Fruit fly (Drosophila melanogaster) whole organism, embryonic: ENCODE measurements around the gene CG33768.

Experiments
- ATbp ChIP-seq: fragments of 200-800 bp; sonication (Bioruptor generic); optimal IDR thresholded peaks from 2 replicates; lab custom pipeline; 2017; ENCODE audit warnings: missing biosample characterization, mild to moderate bottlenecking, missing genetic modification characterization, missing genetic modification reagents
- Asciz ChIP-seq: fragments of 200-800 bp; sonication (Bioruptor generic); optimal IDR thresholded peaks from 2 replicates; lab custom pipeline; 2017; ENCODE audit warnings: missing biosample characterization, mild to moderate bottlenecking, missing genetic modification characterization, missing genetic modification reagents
- CG10431 ChIP-seq: fragments of 200-800 bp; sonication (Bioruptor generic); optimal IDR thresholded peaks from 3 replicates; lab custom pipeline; 2018; ENCODE audit warnings: missing biosample characterization, mild to moderate bottlenecking, missing genetic modification characterization
- CG12219 ChIP-seq: fragments of 200-800 bp; sonication (Bioruptor generic); optimal IDR thresholded peaks from 3 replicates; lab custom pipeline; 2018; ENCODE audit warnings: missing biosample characterization, mild to moderate bottlenecking, missing genetic modification characterization
- CG14014 ChIP-seq: fragments of 200-800 bp; sonication (Bioruptor generic); IDR thresholded peaks from 2 replicates; pipeline ENCODE4 v1.3.6; 2022; ENCODE audit warnings: missing biosample characterization, missing genetic modification characterization
- CG14050 ChIP-seq: fragments of 200-800 bp; sonication (Bioruptor generic); IDR thresholded peaks from 3 replicates; pipeline ENCODE4 v1.3.6; 2022; ENCODE audit warnings: missing biosample characterization, missing genetic modification characterization
- CG15479 ChIP-seq: fragments of 200-800 bp; sonication (Bioruptor generic); optimal IDR thresholded peaks from 3 replicates; lab custom pipeline; 2019; ENCODE audit warnings: missing biosample characterization, mild to moderate bottlenecking, missing genetic modification characterization, moderate library complexity
- CG1647 ChIP-seq: fragments of 200-800 bp; sonication (Bioruptor generic); optimal IDR thresholded peaks from 3 replicates; lab custom pipeline; 2016; ENCODE audit warnings: missing biosample characterization, missing genetic modification characterization
- CG18599 ChIP-seq: fragments of 200-800 bp; sonication (Bioruptor generic); optimal IDR thresholded peaks from 3 replicates; lab custom pipeline; 2017; ENCODE audit warnings: missing biosample characterization, missing genetic modification characterization, mild to moderate bottlenecking, moderate library complexity, missing genetic modification reagents
- CG18764 ChIP-seq: fragments of 200-800 bp; sonication (Bioruptor generic); optimal IDR thresholded peaks from 3 replicates; lab custom pipeline; 2016; ENCODE audit warnings: missing biosample characterization, missing genetic modification characterization
- CG4404 ChIP-seq: fragments of 200-800 bp; sonication (Bioruptor generic); IDR thresholded peaks from 2 replicates; pipeline ENCODE4 v1.3.6; 2022; ENCODE audit warnings: missing biosample characterization, missing genetic modification characterization
- CG4707 ChIP-seq: fragments of 200-800 bp; sonication (Bioruptor generic); optimal IDR thresholded peaks from 2 replicates; lab custom pipeline; 2018; ENCODE audit warnings: missing biosample characterization, mild to moderate bottlenecking, missing genetic modification characterization, moderate library complexity
- CG4820 ChIP-seq: fragments of 200-800 bp; sonication (Bioruptor generic); optimal IDR thresholded peaks from 3 replicates; lab custom pipeline; 2016; ENCODE audit warnings: missing biosample characterization, missing genetic modification characterization
- CG6813 ChIP-seq: fragments of 200-800 bp; sonication (Bioruptor generic); optimal IDR thresholded peaks from 2 replicates; lab custom pipeline; 2017; ENCODE audit warnings: missing biosample characterization, missing genetic modification characterization, mild to moderate bottlenecking, moderate library complexity, missing genetic modification reagents
- CG8089 ChIP-seq: fragments of 200-800 bp; sonication (Bioruptor generic); optimal IDR thresholded peaks from 3 replicates; lab custom pipeline; 2016; ENCODE audit warnings: missing biosample characterization, missing genetic modification characterization
- CG9215 ChIP-seq: fragments of 200-800 bp; sonication (Bioruptor generic); IDR thresholded peaks from 2 replicates; pipeline ENCODE4 v1.3.6; 2022; ENCODE audit warnings: missing biosample characterization, missing genetic modification characterization
- CG9609 ChIP-seq: fragments of 200-800 bp; sonication (Bioruptor generic); optimal IDR thresholded peaks from 3 replicates; lab custom pipeline; 2016; ENCODE audit warnings: missing biosample characterization, missing genetic modification characterization
- CG9876 ChIP-seq: fragments of 200-800 bp; sonication (Bioruptor generic); optimal IDR thresholded peaks from 2 replicates; lab custom pipeline; 2016; ENCODE audit warnings: missing biosample characterization, missing genetic modification characterization
- D ChIP-seq, 2 experiments: fragments of 200-800 bp in 1 of 2; fragments of >200 bp in 1 of 2; sonication (Bioruptor generic) in 1 of 2; optimal IDR thresholded peaks; 2 replicates in 1 of 2; 3 replicates in 1 of 2; lab custom pipeline; 2017; ENCODE audit warnings: mild to moderate bottlenecking in 1 of 2, missing biosample characterization in 1 of 2, missing genetic modification characterization in 1 of 2, missing genetic modification reagents in 1 of 2
- Deaf1 ChIP-seq: fragments of 200-800 bp; optimal IDR thresholded peaks from 3 replicates; lab custom pipeline; 2019; ENCODE audit warnings: missing biosample characterization, mild to moderate bottlenecking, missing genetic modification characterization, moderate library complexity
- GATAe ChIP-seq: fragments of 200-800 bp; sonication (Bioruptor generic); conservative IDR thresholded peaks from 2 replicates; pipeline ENCODE4 v1.3.6; 2022; ENCODE audit warnings: missing biosample characterization, missing genetic modification characterization
- Hmr ChIP-seq: fragments of 200-800 bp; sonication (Bioruptor generic); optimal IDR thresholded peaks from 3 replicates; lab custom pipeline; 2017; ENCODE audit warnings: mild to moderate bottlenecking, missing biosample characterization, missing genetic modification reagents, missing genetic modification characterization
- Kr ChIP-seq: fragments of 200-800 bp; sonication (Bioruptor generic); optimal IDR thresholded peaks from 2 replicates; lab custom pipeline; 2017; ENCODE audit warnings: missing biosample characterization, mild to moderate bottlenecking, missing genetic modification characterization
- Med ChIP-seq: fragments of 200-800 bp; sonication (Bioruptor generic); peaks from one replicate; lab custom pipeline; 2016; ENCODE audit warnings: missing biosample characterization, missing genetic modification characterization, mild to moderate bottlenecking, inconsistent platforms, moderate library complexity
- NFAT ChIP-seq: fragments of 200-800 bp; sonication (Bioruptor generic); IDR thresholded peaks from 2 replicates; pipeline ENCODE4 v1.3.6; 2022; ENCODE audit warnings: missing biosample characterization, missing genetic modification characterization
- Nf-YA ChIP-seq: fragments of 200-800 bp; sonication (Bioruptor generic); IDR thresholded peaks from 2 replicates; pipeline ENCODE4 v1.3.6; 2022; ENCODE audit warnings: missing biosample characterization, missing genetic modification characterization
- Spps ChIP-seq: fragments of 200-800 bp; sonication (Bioruptor generic); optimal IDR thresholded peaks from 2 replicates; lab custom pipeline; 2018; ENCODE audit warnings: missing biosample characterization, mild to moderate bottlenecking, missing genetic modification characterization
- Stat92E ChIP-seq, 3 experiments: fragments of >200 bp in 2 of 3; fragments of 200-800 bp in 1 of 3; sonication (Bioruptor generic) in 1 of 3; optimal IDR thresholded peaks; 2 replicates each; lab custom pipeline; 2017 to 2019; ENCODE audit warnings: missing biosample characterization in 3 of 3, missing genetic modification characterization in 3 of 3, mild to moderate bottlenecking in 1 of 3, moderate library complexity in 1 of 3
- Trl ChIP-seq, 3 experiments: fragments of >200 bp in 2 of 3; fragments of 200-800 bp in 1 of 3; sonication (Bioruptor generic) in 1 of 3; optimal IDR thresholded peaks; 2 replicates in 1 of 3; 3 replicates in 2 of 3; lab custom pipeline; 2016 to 2017; ENCODE audit warnings: missing biosample characterization in 1 of 3, missing genetic modification characterization in 1 of 3
- bigmax ChIP-seq: fragments of 200-800 bp; sonication (Bioruptor generic); optimal IDR thresholded peaks from 2 replicates; lab custom pipeline; 2018; ENCODE audit warnings: missing biosample characterization, mild to moderate bottlenecking, missing genetic modification characterization
- cg ChIP-seq: fragments of 200-800 bp; sonication (Bioruptor generic); optimal IDR thresholded peaks from 3 replicates; lab custom pipeline; 2019; ENCODE audit warnings: missing biosample characterization, mild to moderate bottlenecking, missing genetic modification characterization, moderate library complexity
- chn ChIP-seq: fragments of 200-800 bp; sonication (Bioruptor generic); optimal IDR thresholded peaks from 2 replicates; lab custom pipeline; 2016; ENCODE audit warnings: missing biosample characterization, missing genetic modification characterization
- croc ChIP-seq: fragments of 200-800 bp; sonication (Bioruptor generic); conservative IDR thresholded peaks from 3 replicates; pipeline ENCODE4 v1.3.6; 2022; ENCODE audit warnings: missing biosample characterization, missing genetic modification characterization
- exex ChIP-seq: fragments of 200-800 bp; sonication (Bioruptor generic); optimal IDR thresholded peaks from 4 replicates; lab custom pipeline; 2018; ENCODE audit warnings: missing biosample characterization, mild to moderate bottlenecking, missing genetic modification characterization, moderate library complexity
- fd64A ChIP-seq: fragments of 200-800 bp; sonication (Bioruptor generic); optimal IDR thresholded peaks from 3 replicates; lab custom pipeline; 2018; ENCODE audit warnings: missing biosample characterization, mild to moderate bottlenecking, missing genetic modification characterization
- fru ChIP-seq: fragments of >200 bp; optimal IDR thresholded peaks from 2 replicates; lab custom pipeline; 2017
- ftz-f1 ChIP-seq: fragments of 200-800 bp; sonication (Bioruptor generic); optimal IDR thresholded peaks from 2 replicates; lab custom pipeline; 2016; ENCODE audit warnings: missing biosample characterization, missing genetic modification characterization
- grn ChIP-seq: fragments of 200-800 bp; sonication (Bioruptor generic); optimal IDR thresholded peaks from 3 replicates; lab custom pipeline; 2017; ENCODE audit warnings: missing biosample characterization, missing genetic modification characterization
- ham ChIP-seq: fragments of 200-800 bp; sonication (Bioruptor generic); IDR thresholded peaks from 2 replicates; pipeline ENCODE4 v1.3.6; 2022; ENCODE audit warnings: missing biosample characterization, missing genetic modification characterization
- hth ChIP-seq: fragments of >200 bp; optimal IDR thresholded peaks from 2 replicates; lab custom pipeline; 2017; ENCODE audit warnings: inconsistent platforms
- jing ChIP-seq: fragments of 200-800 bp; sonication (Bioruptor generic); optimal IDR thresholded peaks from 2 replicates; lab custom pipeline; 2018; ENCODE audit warnings: missing biosample characterization, mild to moderate bottlenecking, missing genetic modification characterization
- kah ChIP-seq: fragments of 200-800 bp; sonication (Bioruptor generic); optimal IDR thresholded peaks from 2 replicates; lab custom pipeline; 2018; ENCODE audit warnings: missing biosample characterization, mild to moderate bottlenecking, missing genetic modification characterization
- lilli ChIP-seq: fragments of 200-800 bp; sonication (Bioruptor generic); optimal IDR thresholded peaks from 3 replicates; lab custom pipeline; 2016; ENCODE audit warnings: missing biosample characterization, missing genetic modification characterization
- mam ChIP-seq: fragments of 200-800 bp; sonication (Bioruptor generic); optimal IDR thresholded peaks from 3 replicates; lab custom pipeline; 2016; ENCODE audit warnings: missing biosample characterization, missing genetic modification characterization
- pan ChIP-seq, 4 experiments: fragments of >200 bp in 3 of 4; fragments of 200-800 bp in 1 of 4; sonication (Bioruptor generic) in 1 of 4; optimal IDR thresholded peaks in 3 of 4; IDR thresholded peaks in 1 of 4; 2 replicates each; pipeline versions ENCODE4 v1.3.6 to Lab custom; 2017 to 2022; ENCODE audit warnings: missing biosample characterization in 2 of 4, missing genetic modification characterization in 2 of 4, mixed read lengths in 1 of 4
- psq ChIP-seq: fragments of 200-800 bp; sonication (Bioruptor generic); optimal IDR thresholded peaks from 2 replicates; lab custom pipeline; 2017; ENCODE audit warnings: missing biosample characterization, missing genetic modification characterization
- slou ChIP-seq: fragments of 200-800 bp; sonication (Bioruptor generic); optimal IDR thresholded peaks from 3 replicates; lab custom pipeline; 2016; ENCODE audit warnings: missing biosample characterization, missing genetic modification characterization
- stwl ChIP-seq: fragments of 200-800 bp; sonication (Bioruptor generic); optimal IDR thresholded peaks from 3 replicates; lab custom pipeline; 2018; ENCODE audit warnings: missing biosample characterization, mild to moderate bottlenecking, missing genetic modification characterization, moderate library complexity
- sug ChIP-seq: fragments of 200-800 bp; optimal IDR thresholded peaks from 2 replicates; lab custom pipeline; 2019; ENCODE audit warnings: missing biosample characterization, mild to moderate bottlenecking, missing genetic modification characterization, moderate library complexity

The CG33768 gene

dm6 chr3L:22669275-22670006, 22.5 kb downstream of the CG33768 start, which contains the start of gene Jhbp6:
TSS of gene Jhbp6 (plus strand) at chr3L:22669956.
- no peak for TF ChIP-seq Deaf1 (tag; lab: Kevin White, UChicago)
- TF ChIP-seq CG18599 (GFP tag; lab: Kevin White, UChicago): peak; percentile 10
- TF ChIP-seq GATAe (GFP tag; lab: Robert Waterston, UW): peak; percentile 77
- peak; percentile 7 for TF ChIP-seq sug
- no peak for TF ChIP-seq slou (GFP tag; lab: Kevin White, UChicago)
- no peak for TF ChIP-seq Stat92E (GFP tag; optimal IDR thresholded peaks at IDR 0.05; lab: Kevin White, UChicago)
- no peak for TF ChIP-seq CG12219
- TF ChIP-seq grn (GFP tag; lab: Kevin White, UChicago): peak; percentile 32
- no peak for TF ChIP-seq hth (lab: Kevin White, UChicago)
- TF ChIP-seq kah (GFP tag; lab: Kevin White, UChicago): no peak
- peak; percentile 36 for TF ChIP-seq stwl (tag; lab: Kevin White, UChicago)
- no peak for TF ChIP-seq ham (GFP tag; lab: Robert Waterston, UW)
- TF ChIP-seq CG1647 (GFP tag; lab: Kevin White, UChicago): no peak
- TF ChIP-seq CG9876 (GFP tag; lab: Kevin White, UChicago): no peak
- TF ChIP-seq D (optimal IDR thresholded peaks at IDR 0.05; lab: Kevin White, UChicago): no peak
- no peak for TF ChIP-seq D (GFP tag; optimal IDR thresholded peaks at IDR 0.05; lab: Kevin White, UChicago)
- TF ChIP-seq cg (GFP tag; lab: Kevin White, UChicago): peak; percentile 10
- TF ChIP-seq ATbp (GFP tag; lab: Kevin White, UChicago): no peak
- peak; percentile 75 for TF ChIP-seq lilli
- TF ChIP-seq CG8089: no peak
- no peak for TF ChIP-seq CG14014 (GFP tag; lab: Robert Waterston, UW)
- no peak for TF ChIP-seq CG9609
- no peak for TF ChIP-seq CG14050 (GFP tag; lab: Robert Waterston, UW)
- no peak for TF ChIP-seq pan (optimal IDR thresholded peaks at IDR 0.05; lab: Kevin White, UChicago)
- no peak for TF ChIP-seq pan (GFP tag; optimal IDR thresholded peaks at IDR 0.05 in 1 of 2, IDR thresholded peaks at IDR 0.05 in 1 of 2)
- TF ChIP-seq Trl (optimal IDR thresholded peaks at IDR 0.05; lab: Kevin White, UChicago): peak in 1 of 2 experiments; percentile 9
- no peak for TF ChIP-seq Trl (GFP tag; optimal IDR thresholded peaks at IDR 0.05; lab: Kevin White, UChicago)
- TF ChIP-seq CG4707: no peak
- no peak for TF ChIP-seq CG10431 (GFP tag; lab: Kevin White, UChicago)
- TF ChIP-seq Asciz: no peak
- TF ChIP-seq croc (GFP tag; lab: Robert Waterston, UW): no peak
- TF ChIP-seq CG18764 (GFP tag; lab: Kevin White, UChicago): no peak
- no peak for TF ChIP-seq jing
- TF ChIP-seq Med (GFP tag; lab: Kevin White, UChicago): peak; percentile 20
- TF ChIP-seq psq (GFP tag; lab: Kevin White, UChicago): no peak
- no peak for TF ChIP-seq CG9215 (GFP tag; lab: Robert Waterston, UW)
- no peak for TF ChIP-seq ftz-f1 (GFP tag; lab: Kevin White, UChicago)
- TF ChIP-seq CG4404 (GFP tag; lab: Robert Waterston, UW): no peak
- TF ChIP-seq CG4820 (GFP tag; lab: Kevin White, UChicago): no peak
- TF ChIP-seq Nf-YA (GFP tag; lab: Robert Waterston, UW): no peak
- TF ChIP-seq mam (GFP tag; lab: Kevin White, UChicago): no peak
- peak; percentile 21 for TF ChIP-seq Hmr (GFP tag; lab: Kevin White, UChicago)
- TF ChIP-seq Spps (tag; lab: Kevin White, UChicago): no peak
- TF ChIP-seq fd64A (GFP tag; lab: Kevin White, UChicago): no peak
- peak; percentile 54 for TF ChIP-seq CG15479 (GFP tag; lab: Kevin White, UChicago)
- TF ChIP-seq NFAT: no peak
- peak; percentile 2 for TF ChIP-seq Kr (GFP tag; lab: Kevin White, UChicago)
- TF ChIP-seq bigmax: no peak
- no peak for TF ChIP-seq chn (GFP tag; lab: Kevin White, UChicago)
- TF ChIP-seq exex (tag; lab: Kevin White, UChicago): peak; percentile 19
- no peak for TF ChIP-seq fru
- no peak for TF ChIP-seq CG6813
